Worm (Caenorhabditis elegans): ENCODE results near the gene C28H8.3.

Gene C28H8.3

ce11 chrIII:5930659-5931058 lies 22.2 kb downstream of the C28H8.3 start (continued):
- TF ChIP-seq ceh-90 (tag; optimal IDR thresholded peaks at IDR 0.05) (no peak), lin-15B (tag; optimal IDR thresholded peaks at IDR 0.05) (no peak)

ce11 chrIII:5931433-5931994 lies 23.0 kb downstream of the C28H8.3 start, which contains the start of gene EGAP1.5:
Gene EGAP1.5 (plus strand): TSS chrIII:5931721.
- peak; percentile 55 for TF ChIP-seq rnt-1 (tag; optimal IDR thresholded peaks at IDR 0.05)
- peak; percentile 24 for TF ChIP-seq nhr-20 (tag; optimal IDR thresholded peaks at IDR 0.05)
- TF ChIP-seq nhr-76 (tag; optimal IDR thresholded peaks at IDR 0.05), result no peak
- TF ChIP-seq unc-86 (tag; optimal IDR thresholded peaks at IDR 0.05), result no peak
- no peak for TF ChIP-seq ces-1 (GFP tag; optimal IDR thresholded peaks at IDR 0.05)
- no peak for TF ChIP-seq unc-98 (GFP tag; IDR thresholded peaks at IDR 0.05)
- TF ChIP-seq snu-23 (GFP tag; optimal IDR thresholded peaks at IDR 0.05), result peak; percentile 17
- TF ChIP-seq efl-1 (optimal IDR thresholded peaks at IDR 0.05), result peak in 1 of 2 experiments; percentile 3
- TF ChIP-seq efl-1 (GFP tag; optimal IDR thresholded peaks at IDR 0.05 in 1 of 2), result no peak
- TF ChIP-seq dsc-1 (tag; optimal IDR thresholded peaks at IDR 0.05), result peak; percentile 37
- no peak for TF ChIP-seq irx-1 (tag; optimal IDR thresholded peaks at IDR 0.05)
- TF ChIP-seq lin-13 (GFP tag; optimal IDR thresholded peaks at IDR 0.05), result no peak
- TF ChIP-seq nhr-90 (tag; optimal IDR thresholded peaks at IDR 0.05; ENCODE audit: poor library complexity), result no peak
- TF ChIP-seq blmp-1 (tag; optimal IDR thresholded peaks at IDR 0.05), result no peak
- TF ChIP-seq ztf-11 (tag; optimal IDR thresholded peaks at IDR 0.05), result no peak
- TF ChIP-seq nhr-28 (tag; optimal IDR thresholded peaks at IDR 0.05), result no peak
- no peak for TF ChIP-seq swsn-7 (tag; optimal IDR thresholded peaks at IDR 0.05)
- no peak for TF ChIP-seq skn-1 (tag; optimal IDR thresholded peaks at IDR 0.05)
- TF ChIP-seq lsy-2 (tag; optimal IDR thresholded peaks at IDR 0.05), result peak in 1 of 2 experiments; percentile 5
- no peak for TF ChIP-seq ets-5 (GFP tag; IDR thresholded peaks at IDR 0.05)
- TF ChIP-seq efl-3 (GFP tag; optimal IDR thresholded peaks at IDR 0.05), result no peak
- no peak for TF ChIP-seq tbx-2 (tag; optimal IDR thresholded peaks at IDR 0.05)
- no peak for TF ChIP-seq hpl-2 (GFP tag; optimal IDR thresholded peaks at IDR 0.05)
- TF ChIP-seq mab-9 (GFP tag; IDR thresholded peaks at IDR 0.05), result no peak
- no peak for TF ChIP-seq zag-1 (tag; optimal IDR thresholded peaks at IDR 0.05)
- no peak for TF ChIP-seq sup-37 (GFP tag; optimal IDR thresholded peaks at IDR 0.05)
- no peak for TF ChIP-seq ceh-63 (GFP tag; optimal IDR thresholded peaks at IDR 0.05)
- no peak for TF ChIP-seq lir-3 (tag; optimal IDR thresholded peaks at IDR 0.05; ENCODE audit: poor library complexity)
- no peak for TF ChIP-seq Y116A8C.19 (tag; optimal IDR thresholded peaks at IDR 0.05; ENCODE audit: borderline replicate concordance)
- TF ChIP-seq nhr-71 (tag; optimal IDR thresholded peaks at IDR 0.05), result peak; percentile 51
- TF ChIP-seq elt-3 (tag; optimal IDR thresholded peaks at IDR 0.05), result no peak
- TF ChIP-seq isw-1 (GFP tag; IDR thresholded peaks at IDR 0.05), result no peak
- no peak for TF ChIP-seq C34B4.2 (tag; optimal IDR thresholded peaks at IDR 0.05)
- no peak for TF ChIP-seq unc-130 (tag; optimal IDR thresholded peaks at IDR 0.05)
- TF ChIP-seq lin-35 (GFP tag; optimal IDR thresholded peaks at IDR 0.05), result no peak
- no peak for TF ChIP-seq ceh-90 (tag; optimal IDR thresholded peaks at IDR 0.05)
- TF ChIP-seq lin-14 (GFP tag; optimal IDR thresholded peaks at IDR 0.05), result peak; percentile 28
- no peak for TF ChIP-seq snpc-4 (tag; optimal IDR thresholded peaks at IDR 0.05)
- TF ChIP-seq nhr-19 (GFP tag; conservative IDR thresholded peaks at IDR 0.05), result peak; percentile 17; the same call in 1 of the 2 replicates

DNA sequence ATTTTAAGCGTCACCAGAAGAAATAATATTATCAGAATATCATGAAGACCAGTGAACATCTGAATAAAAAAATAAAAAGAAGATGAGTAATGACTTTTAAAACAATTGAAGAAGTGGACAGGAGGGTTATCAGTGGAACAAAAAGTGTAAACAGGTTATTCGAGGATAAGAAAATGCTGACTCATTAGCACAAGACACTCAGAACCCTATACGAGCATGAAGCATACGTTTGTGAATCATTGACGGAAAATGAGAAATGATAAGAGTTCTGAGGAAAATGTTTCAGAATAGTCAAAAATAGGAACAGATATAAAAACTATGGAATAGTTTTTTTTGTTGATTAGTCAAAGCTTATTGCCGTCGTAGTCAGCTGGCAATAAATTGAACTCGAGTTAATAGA lies 24.4 kb downstream of the C28H8.3 start, which contains the start of gene zmp-1:
Gene zmp-1, minus strand, starts transcription at position 101 of the 400 bp plus-strand sequence.
- TF ChIP-seq zip-4 (GFP tag; optimal IDR thresholded peaks at IDR 0.05), result no peak
- no peak for TF ChIP-seq pag-3 (tag; optimal IDR thresholded peaks at IDR 0.05; ENCODE audit: borderline replicate concordance, insufficient read depth)
- TF ChIP-seq unc-86 (tag; optimal IDR thresholded peaks at IDR 0.05), result no peak
- no peak for TF ChIP-seq aly-2 (tag; optimal IDR thresholded peaks at IDR 0.05)
- TF ChIP-seq skn-1 (tag; optimal IDR thresholded peaks at IDR 0.05), result no peak
- no peak for TF ChIP-seq fkh-4 (tag; optimal IDR thresholded peaks at IDR 0.05; ENCODE audit: borderline replicate concordance)
- TF ChIP-seq irx-1 (tag; optimal IDR thresholded peaks at IDR 0.05), result no peak
- no peak for TF ChIP-seq hlh-4 (tag; optimal IDR thresholded peaks at IDR 0.05)
- TF ChIP-seq egl-13 (tag; optimal IDR thresholded peaks at IDR 0.05), result no peak
- no peak for TF ChIP-seq zag-1 (tag; optimal IDR thresholded peaks at IDR 0.05)
